Fruit fly (Drosophila melanogaster) whole organism, prepupa: ENCODE measurements around the gene Sec16.

Experiments used
- Blimp-1 ChIP-seq: fragments of 200-800 bp; sonication (Bioruptor generic); optimal IDR thresholded peaks from 3 replicates; lab custom pipeline; 2017; ENCODE audit warnings: missing biosample characterization, missing genetic modification characterization, mild to moderate bottlenecking, moderate library complexity, missing genetic modification reagents
- CG10669 ChIP-seq: fragments of 200-800 bp; sonication (Bioruptor generic); optimal IDR thresholded peaks from 3 replicates; lab custom pipeline; 2018; ENCODE audit warnings: missing biosample characterization, mild to moderate bottlenecking, missing genetic modification characterization, moderate library complexity
- CG11294 ChIP-seq: fragments of 200-800 bp; sonication (Bioruptor generic); IDR thresholded peaks from 2 replicates; pipeline ENCODE4 v1.3.6; 2022; ENCODE audit warnings: missing biosample characterization, missing genetic modification characterization
- CG11762 ChIP-seq: fragments of 200-800 bp; sonication (Bioruptor generic); optimal IDR thresholded peaks from 3 replicates; lab custom pipeline; 2016; ENCODE audit warnings: missing biosample characterization, missing genetic modification characterization; ENCODE audit not compliant: insufficient read depth
- CG16779 ChIP-seq: fragments of 200-800 bp; sonication (Bioruptor generic); optimal IDR thresholded peaks from 3 replicates; lab custom pipeline; 2017; ENCODE audit warnings: missing biosample characterization, mild to moderate bottlenecking, missing genetic modification characterization
- CG3032 ChIP-seq: fragments of 200-800 bp; optimal IDR thresholded peaks from 2 replicates; lab custom pipeline; 2019; ENCODE audit warnings: missing biosample characterization, mild to moderate bottlenecking, missing genetic modification characterization, moderate library complexity
- CG34406 ChIP-seq: fragments of 200-800 bp; sonication (Bioruptor generic); optimal IDR thresholded peaks from 3 replicates; lab custom pipeline; 2016; ENCODE audit warnings: missing biosample characterization, missing genetic modification characterization
- CG3919 ChIP-seq: fragments of 200-800 bp; sonication (Bioruptor generic); optimal IDR thresholded peaks from 3 replicates; lab custom pipeline; 2016; ENCODE audit warnings: missing biosample characterization, missing genetic modification characterization
- CG6163 ChIP-seq: fragments of 200-800 bp; sonication (Bioruptor generic); IDR thresholded peaks from 3 replicates; pipeline ENCODE4 v1.3.6; 2022; ENCODE audit warnings: missing biosample characterization, missing genetic modification characterization
- CG6276 ChIP-seq: fragments of 200-800 bp; sonication (Bioruptor generic); optimal IDR thresholded peaks from 2 replicates; lab custom pipeline; 2017; ENCODE audit warnings: missing biosample characterization, mild to moderate bottlenecking, missing genetic modification characterization
- CG6808 ChIP-seq: fragments of 200-800 bp; sonication (Bioruptor generic); optimal IDR thresholded peaks from 3 replicates; lab custom pipeline; 2017; ENCODE audit warnings: missing biosample characterization, missing genetic modification characterization, mild to moderate bottlenecking, moderate library complexity, missing genetic modification reagents
- CG6854 ChIP-seq: fragments of 200-800 bp; sonication (Bioruptor generic); optimal IDR thresholded peaks from 2 replicates; lab custom pipeline; 2017; ENCODE audit warnings: missing biosample characterization, mild to moderate bottlenecking, missing genetic modification characterization
- CG8119 ChIP-seq: fragments of 200-800 bp; sonication (Bioruptor generic); IDR thresholded peaks from 3 replicates; pipeline ENCODE4 v1.3.6; 2022; ENCODE audit warnings: missing biosample characterization, missing genetic modification characterization
- CG8319 ChIP-seq: fragments of 200-800 bp; sonication (Bioruptor generic); optimal IDR thresholded peaks from 3 replicates; lab custom pipeline; 2016; ENCODE audit warnings: missing biosample characterization, missing genetic modification characterization
- CG8632 ChIP-seq: fragments of 200-800 bp; sonication (Bioruptor generic); optimal IDR thresholded peaks from 3 replicates; lab custom pipeline; 2016; ENCODE audit warnings: missing biosample characterization, missing genetic modification characterization
- CG9139 ChIP-seq: fragments of 200-800 bp; sonication (Bioruptor generic); optimal IDR thresholded peaks from 3 replicates; lab custom pipeline; 2017; ENCODE audit warnings: missing biosample characterization, mild to moderate bottlenecking, missing genetic modification characterization
- Eip75B ChIP-seq: fragments of 200-800 bp; sonication (Bioruptor generic); optimal IDR thresholded peaks from 3 replicates; lab custom pipeline; 2016; ENCODE audit warnings: missing biosample characterization, missing genetic modification characterization
- Eip78C ChIP-seq: fragments of 200-800 bp; sonication (Bioruptor generic); peaks from one replicate; lab custom pipeline; 2016; ENCODE audit warnings: missing biosample characterization, missing genetic modification characterization
- Eip93F ChIP-seq: fragments of 200-800 bp; sonication (Bioruptor generic); optimal IDR thresholded peaks from 2 replicates; lab custom pipeline; 2016; ENCODE audit warnings: missing biosample characterization, mild to moderate bottlenecking, missing genetic modification characterization
- Ets21C ChIP-seq: fragments of 200-800 bp; sonication (Bioruptor generic); optimal IDR thresholded peaks from 3 replicates; lab custom pipeline; 2016; ENCODE audit warnings: missing biosample characterization, missing genetic modification characterization
- Gug ChIP-seq: fragments of 200-800 bp; sonication (Bioruptor generic); IDR thresholded peaks from 2 replicates; pipeline ENCODE4 v1.3.6; 2022; ENCODE audit warnings: missing biosample characterization, missing genetic modification characterization
- Hr39 ChIP-seq: fragments of 200-800 bp; sonication (Bioruptor generic); optimal IDR thresholded peaks from 2 replicates; lab custom pipeline; 2016; ENCODE audit warnings: missing biosample characterization, missing genetic modification characterization
- Hr4 ChIP-seq: fragments of 200-800 bp; sonication (Bioruptor generic); optimal IDR thresholded peaks from 3 replicates; lab custom pipeline; 2016; ENCODE audit warnings: missing biosample characterization, missing genetic modification characterization
- Lpt ChIP-seq: fragments of 200-800 bp; sonication (Bioruptor generic); optimal IDR thresholded peaks from 3 replicates; lab custom pipeline; 2016; ENCODE audit warnings: missing biosample characterization, missing genetic modification characterization
- Met ChIP-seq: fragments of 200-800 bp; sonication (Bioruptor generic); optimal IDR thresholded peaks from 3 replicates; lab custom pipeline; 2016; ENCODE audit warnings: missing biosample characterization, missing genetic modification characterization
- Smox ChIP-seq: fragments of 200-800 bp; sonication (Bioruptor generic); optimal IDR thresholded peaks from 3 replicates; lab custom pipeline; 2016; ENCODE audit warnings: missing biosample characterization, missing genetic modification characterization
- Sox102F ChIP-seq: fragments of 200-800 bp; sonication (Bioruptor generic); optimal IDR thresholded peaks from 2 replicates; lab custom pipeline; 2016; ENCODE audit warnings: missing biosample characterization, mild to moderate bottlenecking, missing genetic modification characterization
- Sox14 ChIP-seq: fragments of 200-800 bp; sonication (Bioruptor generic); optimal IDR thresholded peaks from 3 replicates; lab custom pipeline; 2016; ENCODE audit warnings: missing biosample characterization, missing genetic modification characterization
- Sox15 ChIP-seq: fragments of 200-800 bp; sonication (Bioruptor generic); optimal IDR thresholded peaks from 3 replicates; lab custom pipeline; 2016; ENCODE audit warnings: missing biosample characterization, missing genetic modification characterization
- achi ChIP-seq: fragments of 200-800 bp; sonication (Bioruptor generic); optimal IDR thresholded peaks from 3 replicates; lab custom pipeline; 2016; ENCODE audit warnings: missing biosample characterization, missing genetic modification characterization
- acj6 ChIP-seq: fragments of 200-800 bp; sonication (Bioruptor generic); optimal IDR thresholded peaks from 3 replicates; lab custom pipeline; 2016; ENCODE audit warnings: missing biosample characterization, missing genetic modification characterization
- cyc ChIP-seq: fragments of 200-800 bp; sonication (Bioruptor generic); optimal IDR thresholded peaks from 3 replicates; lab custom pipeline; 2016; ENCODE audit warnings: missing biosample characterization, missing genetic modification characterization
- dsx ChIP-seq: fragments of 200-800 bp; optimal IDR thresholded peaks from 3 replicates; lab custom pipeline; 2019; ENCODE audit warnings: missing biosample characterization, mild to moderate bottlenecking, missing genetic modification characterization, moderate library complexity; ENCODE audit not compliant: poor library complexity, severe bottlenecking
- eg ChIP-seq: fragments of 200-800 bp; sonication (Bioruptor generic); IDR thresholded peaks from 3 replicates; pipeline ENCODE4 v1.3.6; 2022; ENCODE audit warnings: missing biosample characterization, missing genetic modification characterization
- esn ChIP-seq: fragments of 200-800 bp; sonication (Bioruptor generic); optimal IDR thresholded peaks from 2 replicates; lab custom pipeline; 2016; ENCODE audit warnings: missing biosample characterization, mild to moderate bottlenecking, missing genetic modification characterization, moderate library complexity
- fd59A ChIP-seq: fragments of 200-800 bp; sonication (Bioruptor generic); optimal IDR thresholded peaks from 2 replicates; lab custom pipeline; 2017; ENCODE audit warnings: missing biosample characterization, mild to moderate bottlenecking, missing genetic modification characterization, missing genetic modification reagents
- fd85E ChIP-seq: fragments of 200-800 bp; sonication (Bioruptor generic); optimal IDR thresholded peaks from 3 replicates; lab custom pipeline; 2016; ENCODE audit warnings: missing biosample characterization, missing genetic modification characterization
- fkh ChIP-seq: fragments of 200-800 bp; sonication (Bioruptor generic); optimal IDR thresholded peaks from 3 replicates; lab custom pipeline; 2017; ENCODE audit warnings: missing biosample characterization, mild to moderate bottlenecking, missing genetic modification characterization, moderate library complexity
- lz ChIP-seq: fragments of 200-800 bp; sonication (Bioruptor generic); optimal IDR thresholded peaks from 3 replicates; lab custom pipeline; 2016; ENCODE audit warnings: missing biosample characterization, missing genetic modification characterization
- salr ChIP-seq, 2 experiments: fragments of 200-800 bp; sonication (Bioruptor generic); optimal IDR thresholded peaks; 3 replicates each; lab custom pipeline; 2016 to 2018; ENCODE audit warnings: missing biosample characterization in 2 of 2, missing genetic modification characterization in 2 of 2, mild to moderate bottlenecking in 1 of 2
- spab ChIP-seq: fragments of 200-800 bp; sonication (Bioruptor generic); optimal IDR thresholded peaks from 2 replicates; lab custom pipeline; 2017; ENCODE audit warnings: missing biosample characterization, mild to moderate bottlenecking, missing genetic modification characterization, missing genetic modification reagents
- ss ChIP-seq, 2 experiments: fragments of 200-800 bp; sonication (Bioruptor generic); optimal IDR thresholded peaks; 2 replicates in 1 of 2; 3 replicates in 1 of 2; lab custom pipeline; 2017 to 2018; ENCODE audit warnings: mild to moderate bottlenecking in 2 of 2, missing biosample characterization in 2 of 2, missing genetic modification characterization in 2 of 2, moderate library complexity in 1 of 2
- svp ChIP-seq: fragments of 200-800 bp; sonication (Bioruptor generic); peaks from one replicate; lab custom pipeline; 2016; ENCODE audit warnings: missing biosample characterization, missing genetic modification characterization

Gene Sec16

DNA sequence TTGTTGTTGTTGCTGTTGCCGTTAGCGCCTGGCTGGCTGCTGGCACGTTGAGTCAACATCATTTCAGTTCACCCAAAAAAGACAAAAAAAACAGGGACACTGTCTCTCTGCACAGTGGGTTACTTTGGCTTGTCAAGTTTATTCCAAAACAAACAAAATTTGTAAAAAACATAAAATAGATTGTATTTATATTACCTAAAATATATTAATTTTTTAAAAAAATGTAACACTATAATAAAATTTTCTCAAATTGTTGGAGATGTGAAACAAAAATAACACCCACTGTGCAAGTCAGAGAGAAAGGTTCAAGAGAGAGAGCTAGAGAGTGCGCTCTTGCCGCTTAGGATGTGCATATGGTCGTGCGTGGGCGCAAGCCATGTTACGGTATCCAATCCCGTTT, 28.2 kb upstream of the Sec16 start (continued):
- TF ChIP-seq spab (GFP tag; lab: Kevin White, UChicago) (peak; percentile 40), Gug (peak; percentile 72), Smox (peak; percentile 50), acj6 (GFP tag; lab: Kevin White, UChicago) (peak; percentile 70), esn (GFP tag; lab: Kevin White, UChicago) (peak; percentile 68), CG9139 (GFP tag; lab: Kevin White, UChicago) (peak; percentile 48), fkh (GFP tag; lab: Kevin White, UChicago) (no peak), Sox14 (GFP tag; lab: Kevin White, UChicago) (peak; percentile 22), salr (GFP tag; optimal IDR thresholded peaks at IDR 0.05; lab: Kevin White, UChicago) (peak; percentile 5 to 17), Eip75B (GFP tag; lab: Kevin White, UChicago) (peak; percentile 29), dsx (GFP tag; lab: Kevin White, UChicago) (peak; percentile 66), fd59A (peak; percentile 27), CG3919 (GFP tag; lab: Kevin White, UChicago) (peak; percentile 65), Eip78C (GFP tag; lab: Kevin White, UChicago) (peak; percentile 81), CG6808 (GFP tag; lab: Kevin White, UChicago) (peak; percentile 54), eg (GFP tag; lab: Robert Waterston, UW) (peak; percentile 82), svp (GFP tag; lab: Kevin White, UChicago) (peak; percentile 72), achi (peak; percentile 75), Ets21C (GFP tag; lab: Kevin White, UChicago) (peak; percentile 2)
- TF ChIP-seq, all 60 proteins: peak for 55

- TF ChIP-seq Gug (no peak), Ets21C (GFP tag; lab: Kevin White, UChicago) (no peak), Blimp-1 (GFP tag; lab: Kevin White, UChicago) (no peak), CG11294 (GFP tag; lab: Robert Waterston, UW) (no peak), CG3032 (tag; lab: Kevin White, UChicago) (no peak), CG10669 (GFP tag; lab: Kevin White, UChicago) (no peak), ss (GFP tag; optimal IDR thresholded peaks at IDR 0.05; lab: Kevin White, UChicago) (no peak), Hr4 (GFP tag; lab: Kevin White, UChicago) (no peak), Lpt (GFP tag; lab: Kevin White, UChicago) (no peak), CG6854 (GFP tag; lab: Kevin White, UChicago) (no peak), fd59A (no peak), Sox14 (GFP tag; lab: Kevin White, UChicago) (no peak), CG9139 (GFP tag; lab: Kevin White, UChicago) (no peak), CG6276 (GFP tag; lab: Kevin White, UChicago) (no peak), CG6163 (GFP tag; lab: Robert Waterston, UW) (no peak), fd85E (no peak)
Measured at dm6 chrX:12568292-12568923, 27.4 kb upstream of the Sec16 start, which contains the start of gene hwt. TSS of gene hwt (minus strand) at chrX:12568452.

DNA sequence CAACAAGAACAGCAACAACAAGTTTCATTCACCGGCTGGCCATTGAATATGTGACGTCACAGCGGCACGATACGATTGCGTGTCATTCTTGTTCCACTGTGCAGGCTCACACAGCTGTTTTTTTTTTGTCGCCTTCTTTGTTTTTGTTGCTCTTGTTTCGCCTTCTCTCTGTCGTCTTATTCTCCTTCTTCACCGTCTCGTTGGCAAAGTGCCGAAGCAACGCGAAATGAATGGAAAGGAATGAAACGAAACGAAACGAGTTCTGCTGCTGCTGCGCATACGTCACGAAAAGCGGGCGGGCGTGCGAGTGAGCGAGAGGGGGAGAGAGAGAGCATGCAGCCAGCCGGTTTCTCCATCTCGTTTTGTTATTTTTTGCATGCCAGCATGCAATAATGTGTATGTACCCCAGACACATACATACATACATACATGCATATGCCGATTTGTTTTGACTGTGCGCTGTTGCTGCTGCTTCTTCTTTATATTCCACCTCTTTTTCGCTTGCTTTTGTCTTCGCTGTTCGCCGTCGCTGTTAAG, 21.1 kb upstream of the Sec16 start:
- TF ChIP-seq Sox15 (GFP tag; lab: Kevin White, UChicago) (no peak), cyc (GFP tag; lab: Kevin White, UChicago) (peak; percentile 15), Sox102F (peak; percentile 79), spab (GFP tag; lab: Kevin White, UChicago) (peak; percentile 90), fd85E (peak; percentile 81), Hr39 (GFP tag; lab: Kevin White, UChicago) (peak; percentile 27), Eip78C (GFP tag; lab: Kevin White, UChicago) (peak; percentile 94), CG11762 (GFP tag; lab: Kevin White, UChicago) (peak; percentile 73), CG8119 (GFP tag; lab: Robert Waterston, UW) (peak; percentile 88), Smox (peak; percentile 64), CG8632 (peak; percentile 77), CG6163 (GFP tag; lab: Robert Waterston, UW) (peak; percentile 97), CG9139 (GFP tag; lab: Kevin White, UChicago) (peak; percentile 97), Eip93F (GFP tag; lab: Kevin White, UChicago) (peak; percentile 45), ss (GFP tag; optimal IDR thresholded peaks at IDR 0.05; lab: Kevin White, UChicago) (peak; percentile 98 to 100), dsx (GFP tag; lab: Kevin White, UChicago) (peak; percentile 88), salr (GFP tag; optimal IDR thresholded peaks at IDR 0.05; lab: Kevin White, UChicago) (peak; percentile 53 to 86), Blimp-1 (GFP tag; lab: Kevin White, UChicago) (peak; percentile 29), CG8319 (GFP tag; lab: Kevin White, UChicago) (peak; percentile 59), Sox14 (GFP tag; lab: Kevin White, UChicago) (peak; percentile 80), CG16779 (tag; lab: Kevin White, UChicago) (peak; percentile 96), CG3032 (tag; lab: Kevin White, UChicago) (peak; percentile 72), CG34406 (peak; percentile 76), lz (GFP tag; lab: Kevin White, UChicago) (peak; percentile 50), Met (GFP tag; lab: Kevin White, UChicago) (peak; percentile 59), fkh (GFP tag; lab: Kevin White, UChicago) (peak; percentile 18)
